Fruit fly (Drosophila melanogaster): ENCODE results near the gene mtDNA-helicase.

The mtDNA-helicase gene

DNA sequence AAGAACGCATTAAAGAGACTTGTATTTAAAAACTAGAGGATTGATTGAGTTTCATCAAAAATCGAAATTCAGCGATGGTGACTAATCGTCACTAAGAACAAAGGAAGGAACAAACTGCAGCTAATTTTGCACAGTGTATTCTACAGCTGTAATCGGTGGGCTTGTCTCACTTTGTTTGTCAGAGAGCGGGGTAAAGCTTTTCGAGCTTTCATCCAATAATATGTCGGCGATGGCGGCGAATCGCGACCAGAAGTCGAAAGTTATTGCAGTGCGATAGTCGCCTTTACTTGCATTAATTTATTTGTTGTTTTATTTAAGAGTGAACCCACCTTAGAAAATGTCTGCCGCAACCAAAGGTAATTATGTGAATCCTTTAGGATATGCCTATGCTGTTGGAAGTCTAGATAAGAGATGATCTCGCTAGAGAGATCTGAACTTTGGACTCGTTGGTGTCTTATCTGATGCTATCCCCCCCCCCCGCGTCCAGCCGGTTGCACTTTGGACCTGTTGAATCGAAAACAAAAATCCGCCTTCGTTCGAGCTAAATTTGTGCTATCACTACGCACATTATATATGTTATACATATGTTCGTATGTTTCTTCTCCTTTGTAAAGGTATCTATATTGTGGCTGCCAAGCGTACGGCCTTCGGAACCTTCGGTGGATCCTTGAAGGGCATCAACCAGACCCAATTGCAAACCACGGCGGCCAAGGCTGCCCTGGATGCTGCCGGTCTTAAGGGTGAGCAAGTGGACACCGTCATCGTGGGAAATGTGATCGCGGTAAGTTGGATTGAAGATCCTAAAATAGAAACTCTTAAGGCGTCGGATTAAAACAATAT lies 22.0 kb upstream of the mtDNA-helicase start, which contains the start of gene yip2 (continued):
- TF ChIP-seq CG11504 (tag; optimal IDR thresholded peaks at IDR 0.05): peak; percentile 68
- TF ChIP-seq CG7357 (GFP tag; IDR thresholded peaks at IDR 0.05): no peak
- TF ChIP-seq run (tag; optimal IDR thresholded peaks at IDR 0.05): peak; percentile 21
- TF ChIP-seq Adf1 (GFP tag; IDR thresholded peaks at IDR 0.05): peak; percentile 38; the same call in 1 of the 2 replicates
- TF ChIP-seq CG34376 (GFP tag; optimal IDR thresholded peaks at IDR 0.05): peak; percentile 96
- peak; percentile 66 for TF ChIP-seq B-H2 (GFP tag; optimal IDR thresholded peaks at IDR 0.05)
- TF ChIP-seq fd64A (GFP tag; optimal IDR thresholded peaks at IDR 0.05): no peak
- peak; percentile 61 for TF ChIP-seq ind (GFP tag; optimal IDR thresholded peaks at IDR 0.05)
- TF ChIP-seq cg (GFP tag; optimal IDR thresholded peaks at IDR 0.05): no peak
- TF ChIP-seq HLHmδ (GFP tag; optimal IDR thresholded peaks at IDR 0.05): no peak
- peak; percentile 70 for TF ChIP-seq grau (tag; optimal IDR thresholded peaks at IDR 0.05)
- TF ChIP-seq sob (GFP tag; IDR thresholded peaks at IDR 0.05): peak; percentile 72; the same call in 1 of the 2 replicates
- TF ChIP-seq CG17186 (GFP tag; optimal IDR thresholded peaks at IDR 0.05): no peak
- peak in 1 of 2 experiments; percentile 84 for TF ChIP-seq crp (GFP tag; optimal IDR thresholded peaks at IDR 0.05)
- TF ChIP-seq CG12104 (GFP tag; optimal IDR thresholded peaks at IDR 0.05): peak; percentile 14
- TF ChIP-seq fd3F (GFP tag; optimal IDR thresholded peaks at IDR 0.05): peak; percentile 41
- TF ChIP-seq CG2116 (GFP tag; optimal IDR thresholded peaks at IDR 0.05): peak; percentile 21
- peak; percentile 94 for TF ChIP-seq chinmo (GFP tag; IDR thresholded peaks at IDR 0.05; ENCODE audit: partially characterized antibody)
- TF ChIP-seq HLH3B (GFP tag; IDR thresholded peaks at IDR 0.05): peak; percentile 65
- 0 out of 2 replicates have a peak, but pooled peaks have one; percentile 12 for TF ChIP-seq Oaz (GFP tag; IDR thresholded peaks at IDR 0.05)
- no peak for TF ChIP-seq Hr39 (optimal IDR thresholded peaks at IDR 0.05)
- TF ChIP-seq lov (optimal IDR thresholded peaks at IDR 0.05): no peak
- TF ChIP-seq lov (GFP tag; IDR thresholded peaks at IDR 0.05): no peak
- TF ChIP-seq Ada2b (GFP tag; IDR thresholded peaks at IDR 0.05): peak; percentile 69
- peak; percentile 32 for TF ChIP-seq Myb (GFP tag; optimal IDR thresholded peaks at IDR 0.05)
- peak; percentile 52 for TF ChIP-seq YL-1 (GFP tag; optimal IDR thresholded peaks at IDR 0.05)
- TF ChIP-seq CG10321 (GFP tag; IDR thresholded peaks at IDR 0.05): peak; percentile 42; the same call in 1 of the 2 replicates
- peak; percentile 100 for TF ChIP-seq nom (GFP tag; optimal IDR thresholded peaks at IDR 0.05)
- peak; percentile 76 for TF ChIP-seq gem (tag; optimal IDR thresholded peaks at IDR 0.05)
- no peak for TF ChIP-seq fru (optimal IDR thresholded peaks at IDR 0.05)
- TF ChIP-seq gcm2 (GFP tag; optimal IDR thresholded peaks at IDR 0.05): no peak
- TF ChIP-seq CG14050 (GFP tag; IDR thresholded peaks at IDR 0.05): peak; percentile 47; the same call in 1 of the 3 replicates
- no peak for TF ChIP-seq jing (GFP tag; optimal IDR thresholded peaks at IDR 0.05)
- TF ChIP-seq CG4424 (GFP tag; optimal IDR thresholded peaks at IDR 0.05): peak; percentile 33
- peak; percentile 55 for TF ChIP-seq CG17568 (GFP tag; optimal IDR thresholded peaks at IDR 0.05)
- TF ChIP-seq oc (tag; optimal IDR thresholded peaks at IDR 0.05): peak; percentile 40
- peak; percentile 53 for TF ChIP-seq phol (tag; optimal IDR thresholded peaks at IDR 0.05)
- no peak for TF ChIP-seq CG30431 (GFP tag; optimal IDR thresholded peaks at IDR 0.05)
- TF ChIP-seq CG12219 (GFP tag; optimal IDR thresholded peaks at IDR 0.05): peak; percentile 57
- no peak for TF ChIP-seq NK7.1 (GFP tag; optimal IDR thresholded peaks at IDR 0.05)
- TF ChIP-seq CG10462 (GFP tag; optimal IDR thresholded peaks at IDR 0.05): peak; percentile 18
- no peak for TF ChIP-seq CG4404 (GFP tag; IDR thresholded peaks at IDR 0.05)
- peak; percentile 49 for TF ChIP-seq CG14441 (GFP tag; IDR thresholded peaks at IDR 0.05)
- peak; percentile 49 for TF ChIP-seq Deaf1 (tag; optimal IDR thresholded peaks at IDR 0.05)
- TF ChIP-seq Meics (GFP tag; optimal IDR thresholded peaks at IDR 0.05): peak; percentile 70
- TF ChIP-seq rib (GFP tag; IDR thresholded peaks at IDR 0.05): peak; percentile 68; the same call in 1 of the 2 replicates
- TF ChIP-seq vfl (GFP tag; optimal IDR thresholded peaks at IDR 0.05): peak; percentile 44
- TF ChIP-seq CG7987 (GFP tag; optimal IDR thresholded peaks at IDR 0.05): peak; percentile 37
- peak; percentile 53 for TF ChIP-seq az2 (GFP tag; optimal IDR thresholded peaks at IDR 0.05)
- TF ChIP-seq salm (tag; optimal IDR thresholded peaks at IDR 0.05): peak; percentile 29

Measured in whole organism, embryonic.